Worm (Caenorhabditis elegans): ENCODE results near the gene Y55F3AR.2.

DNA sequence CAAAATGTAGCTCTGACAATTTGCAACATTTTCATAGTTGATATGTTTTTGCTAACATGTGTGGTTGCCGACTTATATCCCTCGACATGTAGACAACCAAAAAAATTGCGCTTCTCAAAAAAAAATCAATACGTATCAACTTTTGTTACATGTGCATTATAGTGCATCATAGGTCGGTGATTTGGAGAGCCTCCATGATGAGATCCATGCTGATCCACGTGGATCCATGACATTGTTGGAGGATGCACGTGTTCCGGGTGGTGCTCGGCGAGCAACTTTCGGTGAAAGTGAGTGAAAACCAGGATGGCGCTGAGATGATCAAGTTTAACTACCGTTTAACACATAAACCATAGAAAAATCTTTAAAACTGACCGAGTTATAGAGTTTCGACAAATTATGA is 16.7 kb downstream of the Y55F3AR.2 start:
- TF ChIP-seq ceh-36 (tag; optimal IDR thresholded peaks at IDR 0.05) = no peak
- no peak for TF ChIP-seq tbx-37 (GFP tag; conservative IDR thresholded peaks at IDR 0.05)
- no peak for TF ChIP-seq tra-4 (tag; optimal IDR thresholded peaks at IDR 0.05)
- TF ChIP-seq hnd-1 (tag; optimal IDR thresholded peaks at IDR 0.05) = no peak
- no peak for TF ChIP-seq ets-7 (tag; optimal IDR thresholded peaks at IDR 0.05)
- TF ChIP-seq ama-1 (optimal IDR thresholded peaks at IDR 0.05) = no peak
- TF ChIP-seq aly-1 (tag; optimal IDR thresholded peaks at IDR 0.05) = no peak
- no peak for TF ChIP-seq F13C5.2 (tag; optimal IDR thresholded peaks at IDR 0.05)
- no peak for TF ChIP-seq hmbx-1 (tag; optimal IDR thresholded peaks at IDR 0.05)
- TF ChIP-seq hmg-4 (GFP tag; optimal IDR thresholded peaks at IDR 0.05) = no peak
- TF ChIP-seq flt-1 (GFP tag; IDR thresholded peaks at IDR 0.05) = no peak

Data from whole organism, early embryonic.